Fruit fly (Drosophila melanogaster) whole organism, pupa: ENCODE measurements around the gene nwk.

ENCODE experiments used
- CG10348 ChIP-seq: fragments of 200-800 bp; sonication (Bioruptor generic); IDR thresholded peaks from 2 replicates; pipeline ENCODE4 v1.3.6; 2022; ENCODE audit warnings: missing biosample characterization, missing genetic modification characterization
- CG12605 ChIP-seq: fragments of 200-800 bp; sonication (Bioruptor generic); IDR thresholded peaks from 2 replicates; pipeline ENCODE4 v1.3.6; 2022; ENCODE audit warnings: missing biosample characterization, missing genetic modification characterization
- CG13204 ChIP-seq: fragments of 200-800 bp; sonication (Bioruptor generic); optimal IDR thresholded peaks from 2 replicates; lab custom pipeline; 2018; ENCODE audit warnings: missing biosample characterization, mild to moderate bottlenecking, missing genetic modification characterization, moderate library complexity
- CG14655 ChIP-seq: fragments of 200-800 bp; sonication (Bioruptor generic); optimal IDR thresholded peaks from 3 replicates; lab custom pipeline; 2017; ENCODE audit warnings: mild to moderate bottlenecking, missing biosample characterization, missing genetic modification reagents, missing genetic modification characterization
- CG15710 ChIP-seq: fragments of 200-800 bp; sonication (Bioruptor generic); optimal IDR thresholded peaks from 2 replicates; lab custom pipeline; 2018; ENCODE audit warnings: missing biosample characterization, mild to moderate bottlenecking, missing genetic modification characterization, moderate library complexity
- CG32121 ChIP-seq: fragments of 200-800 bp; sonication (Bioruptor generic); IDR thresholded peaks from 2 replicates; pipeline ENCODE4 v1.3.6; 2022; ENCODE audit warnings: missing biosample characterization, missing genetic modification characterization
- CG34367 ChIP-seq: fragments of 200-800 bp; sonication (Bioruptor generic); optimal IDR thresholded peaks from 2 replicates; lab custom pipeline; 2018; ENCODE audit warnings: missing biosample characterization, mild to moderate bottlenecking, missing genetic modification characterization
- CG8301 ChIP-seq: fragments of 200-800 bp; sonication (Bioruptor generic); optimal IDR thresholded peaks from 2 replicates; lab custom pipeline; 2018; ENCODE audit warnings: missing biosample characterization, mild to moderate bottlenecking, missing genetic modification characterization
- D1 ChIP-seq: fragments of 200-800 bp; sonication (Bioruptor generic); optimal IDR thresholded peaks from 2 replicates; lab custom pipeline; 2018; ENCODE audit warnings: missing biosample characterization, mild to moderate bottlenecking, missing genetic modification characterization, moderate library complexity
- EcR ChIP-seq: fragments of 200-800 bp; sonication (Bioruptor generic); optimal IDR thresholded peaks from 3 replicates; lab custom pipeline; 2019; ENCODE audit warnings: missing biosample characterization, missing genetic modification characterization, mild to moderate bottlenecking, moderate library complexity, missing genetic modification reagents
- Pif1B ChIP-seq: fragments of 200-800 bp; sonication (Bioruptor generic); optimal IDR thresholded peaks from 3 replicates; lab custom pipeline; 2016; ENCODE audit warnings: missing biosample characterization, missing genetic modification characterization
- gl ChIP-seq: fragments of 200-800 bp; sonication (Bioruptor generic); optimal IDR thresholded peaks from 2 replicates; lab custom pipeline; 2018; ENCODE audit warnings: missing biosample characterization, mild to moderate bottlenecking, missing genetic modification characterization

DNA sequence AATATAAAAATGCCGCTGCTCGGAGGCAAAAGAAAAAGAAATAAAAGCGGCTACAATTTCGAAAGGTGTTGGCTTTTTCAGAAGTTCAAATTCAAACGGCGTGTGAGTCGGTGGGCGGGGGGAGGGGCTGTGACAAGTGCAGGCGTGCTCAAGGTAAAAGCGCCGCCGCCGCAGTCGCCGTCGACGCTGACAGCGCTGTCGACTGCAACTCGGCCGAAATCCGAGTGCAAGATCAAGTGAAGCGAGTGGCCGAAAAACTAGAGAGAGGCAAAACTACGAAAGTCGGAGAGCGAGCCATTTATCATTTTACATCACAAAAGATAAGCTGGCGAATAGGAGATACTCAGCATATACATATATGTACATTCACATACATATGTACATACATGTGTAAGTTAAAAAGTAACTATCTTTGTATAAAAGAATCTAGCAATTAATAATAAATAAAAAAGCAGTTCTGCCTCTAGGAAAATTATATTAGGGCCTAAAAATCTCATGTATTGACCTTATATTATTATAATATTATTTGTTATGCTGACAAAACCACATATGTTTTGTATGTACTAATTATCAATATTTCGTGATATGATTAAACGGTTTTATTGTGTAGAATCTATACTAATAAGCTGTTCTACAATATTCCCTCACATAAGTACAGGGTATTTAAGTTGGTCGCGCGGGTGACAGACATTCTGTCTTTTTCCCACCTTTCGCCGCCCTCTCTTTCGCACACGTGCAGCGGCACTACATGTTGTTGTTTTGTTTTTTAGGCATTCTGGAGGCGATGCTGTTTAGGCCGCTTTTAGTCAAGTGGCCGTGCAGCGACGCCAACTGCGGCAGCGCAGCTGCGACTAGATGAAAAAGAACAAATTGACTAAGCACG is 8.7 kb upstream of the nwk start:
- TF ChIP-seq CG8301 (tag; lab: Kevin White, UChicago) (peak; percentile 65), CG15710 (tag; lab: Kevin White, UChicago) (peak; percentile 3), Pif1B (GFP tag; lab: Kevin White, UChicago) (peak; percentile 17), CG34367 (tag; lab: Kevin White, UChicago) (no peak), gl (no peak), CG14655 (GFP tag; lab: Kevin White, UChicago) (peak; percentile 59), CG13204 (GFP tag; lab: Kevin White, UChicago) (peak; percentile 28), CG10348 (GFP tag; lab: Robert Waterston, UW) (no peak), CG12605 (no peak), EcR (GFP tag; lab: Kevin White, UChicago) (no peak), CG32121 (GFP tag; lab: Robert Waterston, UW) (no peak), D1 (tag; lab: Kevin White, UChicago) (no peak)
